Fruit fly (Drosophila melanogaster) whole organism, embryonic: Measurements from ENCODE around the gene CG42449.

Source experiments
- Ada2b ChIP-seq: fragments of 200-800 bp; sonication (Bioruptor generic); IDR thresholded peaks from 2 replicates; pipeline ENCODE4 v1.3.6; 2022; ENCODE audit warnings: missing biosample characterization, missing genetic modification characterization
- BtbVII ChIP-seq: fragments of 200-800 bp; sonication (Bioruptor generic); optimal IDR thresholded peaks from 3 replicates; lab custom pipeline; 2017; ENCODE audit warnings: missing biosample characterization, mild to moderate bottlenecking, missing genetic modification characterization
- CG11723 ChIP-seq: fragments of 200-800 bp; sonication (Bioruptor generic); optimal IDR thresholded peaks from 2 replicates; lab custom pipeline; 2017; ENCODE audit warnings: missing biosample characterization, mild to moderate bottlenecking, missing genetic modification characterization
- CG13424 ChIP-seq: fragments of 200-800 bp; sonication (Bioruptor generic); optimal IDR thresholded peaks from 2 replicates; lab custom pipeline; 2019; ENCODE audit warnings: missing biosample characterization, mild to moderate bottlenecking, missing genetic modification characterization, moderate library complexity
- CG13775 ChIP-seq: fragments of 200-800 bp; sonication (Bioruptor generic); optimal IDR thresholded peaks from 3 replicates; lab custom pipeline; 2017; ENCODE audit warnings: missing biosample characterization, mild to moderate bottlenecking, missing genetic modification characterization
- CG2678 ChIP-seq: fragments of 200-800 bp; sonication (Bioruptor generic); optimal IDR thresholded peaks from 3 replicates; lab custom pipeline; 2019; ENCODE audit warnings: missing biosample characterization, mild to moderate bottlenecking, missing genetic modification characterization, moderate library complexity
- CG31224 ChIP-seq: fragments of 200-800 bp; sonication (Bioruptor generic); IDR thresholded peaks from 2 replicates; pipeline ENCODE4 v1.3.6; 2022; ENCODE audit warnings: missing biosample characterization, missing genetic modification characterization
- CG3726 ChIP-seq: fragments of 200-800 bp; sonication (Bioruptor generic); IDR thresholded peaks from 3 replicates; pipeline ENCODE4, ENCODE4 v1.3.6; 2022; ENCODE audit warnings: missing biosample characterization, missing genetic modification characterization
- CG4282 ChIP-seq: fragments of 200-800 bp; sonication (Bioruptor generic); optimal IDR thresholded peaks from 2 replicates; lab custom pipeline; 2016; ENCODE audit warnings: missing biosample characterization, missing genetic modification characterization
- CG4730 ChIP-seq: fragments of 200-800 bp; sonication (Bioruptor generic); IDR thresholded peaks from 2 replicates; pipeline ENCODE4 v1.3.6; 2022; ENCODE audit warnings: missing biosample characterization, missing genetic modification characterization
- CG7372 ChIP-seq: fragments of 200-800 bp; sonication (Bioruptor generic); IDR thresholded peaks from 2 replicates; pipeline ENCODE4 v1.3.6; 2022; ENCODE audit warnings: missing biosample characterization, missing genetic modification characterization
- CG8290 ChIP-seq, 3 experiments: fragments of 200-800 bp; sonication (Bioruptor generic); optimal IDR thresholded peaks; 2 replicates each; lab custom pipeline; 2016 to 2019; ENCODE audit warnings: missing biosample characterization in 3 of 3, missing genetic modification characterization in 3 of 3, mild to moderate bottlenecking in 2 of 3, moderate library complexity in 1 of 3
- CG8478 ChIP-seq: fragments of >200 bp; optimal IDR thresholded peaks from 2 replicates; lab custom pipeline; 2018
- CG8765 ChIP-seq: fragments of 200-800 bp; sonication (Bioruptor generic); IDR thresholded peaks from 2 replicates; pipeline ENCODE4 v1.3.6; 2022; ENCODE audit warnings: missing biosample characterization, missing genetic modification characterization
- CTCF ChIP-seq: fragments of 200-800 bp; sonication (Bioruptor generic); optimal IDR thresholded peaks from 2 replicates; lab custom pipeline; 2017; ENCODE audit warnings: missing biosample characterization, mild to moderate bottlenecking, missing genetic modification characterization, moderate library complexity
- D19B ChIP-seq: fragments of 200-800 bp; sonication (Bioruptor generic); optimal IDR thresholded peaks from 2 replicates; lab custom pipeline; 2017; ENCODE audit warnings: missing biosample characterization, mild to moderate bottlenecking, missing genetic modification characterization
- Drgx ChIP-seq: fragments of 200-800 bp; sonication (Bioruptor generic); IDR thresholded peaks from 2 replicates; pipeline ENCODE4 v1.3.6; 2022; ENCODE audit warnings: missing biosample characterization, missing genetic modification characterization
- Eip74EF ChIP-seq, 2 experiments: fragments of 200-800 bp in 1 of 2; fragments of >200 bp in 1 of 2; sonication (Bioruptor generic) in 1 of 2; optimal IDR thresholded peaks; 2 replicates each; lab custom pipeline; 2017 to 2019; ENCODE audit warnings: missing biosample characterization in 2 of 2, missing genetic modification characterization in 2 of 2, mild to moderate bottlenecking in 1 of 2, moderate library complexity in 1 of 2
- Ets65A ChIP-seq: fragments of 200-800 bp; sonication (Bioruptor generic); peaks from one replicate; lab custom pipeline; 2016; ENCODE audit warnings: missing biosample characterization, missing genetic modification characterization
- H2.0 ChIP-seq: fragments of 200-800 bp; sonication (Bioruptor generic); IDR thresholded peaks from 2 replicates; pipeline ENCODE4 v1.3.6; 2022; ENCODE audit warnings: missing biosample characterization, missing genetic modification characterization
- Jarid2 ChIP-seq: fragments of 200-800 bp; sonication (Bioruptor generic); optimal IDR thresholded peaks from 3 replicates; lab custom pipeline; 2017; ENCODE audit warnings: mild to moderate bottlenecking, missing biosample characterization, missing genetic modification reagents, missing genetic modification characterization
- NK7.1 ChIP-seq: fragments of 200-800 bp; sonication (Bioruptor generic); optimal IDR thresholded peaks from 3 replicates; lab custom pipeline; 2016; ENCODE audit warnings: missing biosample characterization, missing genetic modification characterization
- Neu2 ChIP-seq: fragments of 200-800 bp; sonication (Bioruptor generic); optimal IDR thresholded peaks from 3 replicates; lab custom pipeline; 2016; ENCODE audit warnings: missing biosample characterization, missing genetic modification characterization, borderline replicate concordance
- Nf-YC ChIP-seq: fragments of 200-800 bp; optimal IDR thresholded peaks from 3 replicates; lab custom pipeline; 2019; ENCODE audit warnings: missing biosample characterization, mild to moderate bottlenecking, missing genetic modification characterization, moderate library complexity
- Optix ChIP-seq: fragments of 200-800 bp; sonication (Bioruptor generic); IDR thresholded peaks from 3 replicates; pipeline ENCODE4 v1.3.6; 2022; ENCODE audit warnings: missing biosample characterization, missing genetic modification characterization
- PHDP ChIP-seq: fragments of 200-800 bp; sonication (Bioruptor generic); optimal IDR thresholded peaks from 3 replicates; lab custom pipeline; 2018; ENCODE audit warnings: missing biosample characterization, mild to moderate bottlenecking, missing genetic modification characterization, moderate library complexity
- Ravus ChIP-seq: fragments of 200-800 bp; sonication (Bioruptor generic); IDR thresholded peaks from 2 replicates; pipeline ENCODE4 v1.3.6; 2022; ENCODE audit warnings: missing biosample characterization, missing genetic modification characterization
- Six4 ChIP-seq: fragments of 200-800 bp; sonication (Bioruptor generic); optimal IDR thresholded peaks from 2 replicates; lab custom pipeline; 2016; ENCODE audit warnings: missing biosample characterization, missing genetic modification characterization
- Stat92E ChIP-seq, 3 experiments: fragments of >200 bp in 2 of 3; fragments of 200-800 bp in 1 of 3; sonication (Bioruptor generic) in 1 of 3; optimal IDR thresholded peaks; 2 replicates each; lab custom pipeline; 2017 to 2019; ENCODE audit warnings: missing biosample characterization in 3 of 3, missing genetic modification characterization in 3 of 3, mild to moderate bottlenecking in 1 of 3, moderate library complexity in 1 of 3
- Usf ChIP-seq: fragments of 200-800 bp; sonication (Bioruptor generic); optimal IDR thresholded peaks from 2 replicates; lab custom pipeline; 2017; ENCODE audit warnings: missing genotype, missing biosample characterization, missing genetic modification characterization
- abd-A ChIP-seq: fragments of 200-800 bp; sonication (Bioruptor generic); optimal IDR thresholded peaks from 3 replicates; lab custom pipeline; 2019; ENCODE audit warnings: missing biosample characterization, mild to moderate bottlenecking, missing genetic modification characterization, moderate library complexity
- aop ChIP-seq: fragments of 200-800 bp; sonication (Bioruptor generic); IDR thresholded peaks from 2 replicates; pipeline ENCODE4 v1.3.6; 2022; ENCODE audit warnings: missing biosample characterization, missing genetic modification characterization
- bab2 ChIP-seq: fragments of 200-800 bp; sonication (Bioruptor generic); optimal IDR thresholded peaks from 2 replicates; lab custom pipeline; 2016; ENCODE audit warnings: missing biosample characterization, missing genetic modification characterization
- croc ChIP-seq: fragments of 200-800 bp; sonication (Bioruptor generic); conservative IDR thresholded peaks from 3 replicates; pipeline ENCODE4 v1.3.6; 2022; ENCODE audit warnings: missing biosample characterization, missing genetic modification characterization
- dmrt99B ChIP-seq: fragments of 200-800 bp; sonication (Bioruptor generic); optimal IDR thresholded peaks from 2 replicates; lab custom pipeline; 2018; ENCODE audit warnings: missing biosample characterization, mild to moderate bottlenecking, missing genetic modification characterization, moderate library complexity
- fd3F ChIP-seq: fragments of 200-800 bp; sonication (Bioruptor generic); optimal IDR thresholded peaks from 2 replicates; lab custom pipeline; 2018; ENCODE audit warnings: missing biosample characterization, mild to moderate bottlenecking, missing genetic modification characterization, moderate library complexity
- hkb ChIP-seq, 2 experiments: fragments of 200-800 bp in 1 of 2; fragments of >200 bp in 1 of 2; sonication (Bioruptor generic) in 1 of 2; IDR thresholded peaks in 1 of 2; optimal IDR thresholded peaks in 1 of 2; 2 replicates each; pipeline versions ENCODE4 v1.3.6 to Lab custom; 2017 to 2022; ENCODE audit warnings: missing biosample characterization in 1 of 2, missing genetic modification characterization in 1 of 2
- lmd ChIP-seq: fragments of 200-800 bp; sonication (Bioruptor generic); IDR thresholded peaks from 2 replicates; pipeline ENCODE4 v1.3.6; 2022; ENCODE audit warnings: missing biosample characterization, missing genetic modification characterization
- luna ChIP-seq: fragments of 200-800 bp; sonication (Bioruptor generic); optimal IDR thresholded peaks from 2 replicates; lab custom pipeline; 2016; ENCODE audit warnings: missing biosample characterization, missing genetic modification characterization
- mam ChIP-seq: fragments of 200-800 bp; sonication (Bioruptor generic); optimal IDR thresholded peaks from 3 replicates; lab custom pipeline; 2016; ENCODE audit warnings: missing biosample characterization, missing genetic modification characterization
- mirr ChIP-seq: fragments of 200-800 bp; sonication (Bioruptor generic); optimal IDR thresholded peaks from 3 replicates; lab custom pipeline; 2018; ENCODE audit warnings: missing biosample characterization, mild to moderate bottlenecking, missing genetic modification characterization
- pita ChIP-seq: fragments of 200-800 bp; sonication (Bioruptor generic); optimal IDR thresholded peaks from 2 replicates; lab custom pipeline; 2017; ENCODE audit warnings: missing biosample characterization, mild to moderate bottlenecking, missing genetic modification characterization
- ro ChIP-seq: fragments of 200-800 bp; sonication (Bioruptor generic); IDR thresholded peaks from 2 replicates; pipeline ENCODE4 v1.3.6; 2022; ENCODE audit warnings: missing biosample characterization, missing genetic modification characterization
- shn ChIP-seq: fragments of 200-800 bp; sonication (Bioruptor generic); optimal IDR thresholded peaks from 3 replicates; lab custom pipeline; 2016; ENCODE audit warnings: missing biosample characterization, missing genetic modification characterization
- sisA ChIP-seq: fragments of 200-800 bp; sonication (Bioruptor generic); IDR thresholded peaks from 2 replicates; pipeline ENCODE4 v1.3.6; 2022; ENCODE audit warnings: missing biosample characterization, missing genetic modification characterization
- sob ChIP-seq: fragments of 200-800 bp; sonication (Bioruptor generic); IDR thresholded peaks from 2 replicates; pipeline ENCODE4 v1.3.6; 2022; ENCODE audit warnings: missing biosample characterization, missing genetic modification characterization
- trem ChIP-seq: fragments of 200-800 bp; optimal IDR thresholded peaks from 3 replicates; lab custom pipeline; 2019; ENCODE audit warnings: missing biosample characterization, mild to moderate bottlenecking, missing genetic modification characterization, moderate library complexity
- zen ChIP-seq: fragments of 200-800 bp; sonication (Bioruptor generic); optimal IDR thresholded peaks from 3 replicates; lab custom pipeline; 2018; ENCODE audit warnings: missing biosample characterization, mild to moderate bottlenecking, missing genetic modification characterization, moderate library complexity
- zfh1 ChIP-seq: fragments of 200-800 bp; sonication (Bioruptor generic); IDR thresholded peaks from 3 replicates; pipeline ENCODE4 v1.3.6; 2022; ENCODE audit warnings: missing biosample characterization, missing genetic modification characterization

The CG42449 gene

DNA sequence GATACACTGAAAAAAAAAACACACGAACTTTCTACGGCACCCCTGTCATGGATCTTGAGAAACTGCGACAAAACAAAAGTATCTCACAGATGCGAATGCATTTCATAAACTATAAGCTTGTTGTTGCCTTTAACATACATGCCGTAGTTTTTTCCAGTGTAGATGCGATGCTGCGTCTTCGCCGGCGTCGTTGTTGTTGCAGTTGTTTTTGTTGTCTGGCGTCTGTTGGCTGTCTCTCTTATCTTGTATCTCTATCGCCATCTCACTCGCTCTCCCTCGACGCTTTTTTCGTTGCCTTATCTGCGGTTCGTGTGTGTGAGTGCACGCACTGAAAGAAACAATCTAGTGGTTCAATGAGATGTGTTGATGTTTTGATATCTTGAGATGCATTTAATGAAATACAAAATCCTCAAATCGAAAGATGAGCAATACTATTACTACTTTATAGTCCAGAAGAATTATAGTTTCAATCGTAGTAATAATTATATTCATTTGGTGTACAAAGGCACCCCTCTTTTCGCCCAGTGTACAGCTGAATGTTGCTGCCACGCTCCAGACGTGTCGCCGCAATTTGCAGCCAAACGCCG, 13.5 kb downstream of the CG42449 start (continued):
- TF ChIP-seq CG8765 (peak; percentile 93), CG4730 (peak; percentile 96), hkb (optimal IDR thresholded peaks at IDR 0.05; lab: Kevin White, UChicago) (no peak), hkb (GFP tag; IDR thresholded peaks at IDR 0.05; lab: Robert Waterston, UW) (peak; percentile 96), CG13775 (GFP tag; lab: Kevin White, UChicago) (peak; percentile 93), lmd (GFP tag; lab: Robert Waterston, UW) (peak; percentile 96), CG8290 (GFP tag; optimal IDR thresholded peaks at IDR 0.05; lab: Kevin White, UChicago) (peak; percentile 98), CG8290 (tag; optimal IDR thresholded peaks at IDR 0.05; lab: Kevin White, UChicago) (peak; percentile 93 to 94), CG3726 (GFP tag; lab: Robert Waterston, UW) (peak; percentile 96), luna (peak; percentile 87), sisA (GFP tag; lab: Robert Waterston, UW) (peak; percentile 96), bab2 (peak; percentile 97), mirr (GFP tag; lab: Kevin White, UChicago) (peak; percentile 65), fd3F (GFP tag; lab: Kevin White, UChicago) (peak; percentile 82), CG2678 (tag; lab: Kevin White, UChicago) (peak; percentile 95), CTCF (GFP tag; lab: Kevin White, UChicago) (peak; percentile 56), BtbVII (GFP tag; lab: Kevin White, UChicago) (peak; percentile 91), Neu2 (peak; percentile 90), Six4 (GFP tag; lab: Kevin White, UChicago) (peak; percentile 98), abd-A (tag; lab: Kevin White, UChicago) (peak; percentile 18), zfh1 (GFP tag; lab: Robert Waterston, UW) (peak; percentile 98), Eip74EF (GFP tag; optimal IDR thresholded peaks at IDR 0.05; lab: Kevin White, UChicago) (peak in 1 of 2 experiments; percentile 89), dmrt99B (tag; lab: Kevin White, UChicago) (peak; percentile 96)

DNA sequence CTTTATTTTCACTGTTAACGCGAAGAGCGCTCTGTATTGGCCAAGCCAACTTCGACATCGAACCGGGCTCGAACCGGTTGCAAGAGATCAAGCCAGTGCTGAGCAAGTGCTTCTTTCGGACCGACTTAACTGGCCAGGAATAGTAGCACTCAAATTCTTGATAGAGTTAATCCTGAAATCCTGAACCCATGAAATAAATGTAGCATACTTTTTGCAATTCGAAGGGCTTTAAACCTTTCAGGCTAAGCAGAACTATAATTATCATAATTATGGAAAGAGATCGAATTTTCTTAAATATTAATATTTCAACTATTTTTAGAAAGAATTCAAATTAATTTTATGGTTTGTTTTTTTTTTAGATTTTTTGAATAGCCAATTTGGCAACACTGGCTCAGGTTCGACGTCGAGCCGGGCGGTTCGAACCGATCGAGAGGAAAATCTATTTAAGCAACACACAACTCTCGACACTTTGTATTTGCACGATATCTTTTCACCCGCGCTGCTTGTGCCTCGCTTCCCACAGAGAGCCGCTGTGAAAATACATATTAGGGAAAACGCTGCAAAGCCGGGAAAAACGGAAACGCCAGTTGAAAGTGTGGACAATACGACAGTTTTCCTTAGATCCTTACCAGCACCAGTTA, 15.2 kb downstream of the CG42449 start, which contains the start of gene AdamTS-B:
Gene AdamTS-B, plus strand, starts transcription at position 471 of the 641 bp plus-strand sequence.
- TF ChIP-seq Jarid2 (GFP tag; lab: Kevin White, UChicago) (no peak), CG4282 (GFP tag; lab: Kevin White, UChicago) (no peak), CG13424 (peak; percentile 57), Ets65A (GFP tag; lab: Kevin White, UChicago) (peak; percentile 58), mam (no peak), H2.0 (peak; percentile 22; the same call in 1 of the 2 replicates), Stat92E (GFP tag; optimal IDR thresholded peaks at IDR 0.05; lab: Kevin White, UChicago) (peak in 1 of 3 experiments; percentile 1), trem (tag; lab: Kevin White, UChicago) (no peak), abd-A (tag; lab: Kevin White, UChicago) (no peak), pita (no peak), Ada2b (no peak), shn (GFP tag; lab: Kevin White, UChicago) (no peak), Nf-YC (peak; percentile 25), aop (no peak), sob (peak; percentile 35; the same call in 1 of the 2 replicates), Ravus (GFP tag; lab: Robert Waterston, UW) (no peak), Usf (peak; percentile 17), CG8478 (lab: Kevin White, UChicago) (no peak), zen (tag; lab: Kevin White, UChicago) (no peak), ro (GFP tag; lab: Robert Waterston, UW) (no peak), Optix (no peak), croc (GFP tag; lab: Robert Waterston, UW) (peak; percentile 48), zfh1 (GFP tag; lab: Robert Waterston, UW) (peak; percentile 40; the same call in 1 of the 3 replicates), CG11723 (GFP tag; lab: Kevin White, UChicago) (peak; percentile 4), PHDP (tag; lab: Kevin White, UChicago) (peak; percentile 19), CG7372 (GFP tag; lab: Robert Waterston, UW) (no peak), Drgx (GFP tag; lab: Robert Waterston, UW) (no peak; the same call in 1 of the 2 replicates), D19B (GFP tag; lab: Kevin White, UChicago) (no peak), CG31224 (GFP tag; lab: Robert Waterston, UW) (no peak), NK7.1 (GFP tag; lab: Kevin White, UChicago) (no peak)
